Worm (Caenorhabditis elegans): Measurements from ENCODE around the gene cht-4.

The cht-4 gene

ce11 chrIII:1673320-1673719 is 16.0 kb upstream of the cht-4 start:
- TF ChIP-seq ceh-14 (tag; optimal IDR thresholded peaks at IDR 0.05) (no peak), unc-86 (tag; optimal IDR thresholded peaks at IDR 0.05) (no peak), ceh-31 (tag; optimal IDR thresholded peaks at IDR 0.05) (no peak), che-1 (tag; optimal IDR thresholded peaks at IDR 0.05) (no peak), elt-2 (tag; optimal IDR thresholded peaks at IDR 0.05) (no peak), fkh-6 (tag; optimal IDR thresholded peaks at IDR 0.05) (no peak), ceh-2 (tag; optimal IDR thresholded peaks at IDR 0.05) (no peak), madf-2 (tag; optimal IDR thresholded peaks at IDR 0.05) (no peak), tbx-2 (tag; optimal IDR thresholded peaks at IDR 0.05) (no peak)

- TF ChIP-seq Y22D7AL.16 (tag; optimal IDR thresholded peaks at IDR 0.05) (peak; percentile 13), ceh-14 (tag; optimal IDR thresholded peaks at IDR 0.05) (no peak), npax-4 (tag; optimal IDR thresholded peaks at IDR 0.05) (no peak)
Measured at ce11 chrIII:1668519-1668918, 11.2 kb upstream of the cht-4 start, which contains the start of gene glb-30. Gene glb-30, minus strand, starts transcription at chrIII:1668619.

- TF ChIP-seq hlh-8 (tag; optimal IDR thresholded peaks at IDR 0.05): no peak
- peak; percentile 15 for TF ChIP-seq ceh-48 (tag; optimal IDR thresholded peaks at IDR 0.05)
Measured at ce11 chrIII:1666893-1667292, 9.6 kb upstream of the cht-4 start.

- TF ChIP-seq hlh-30 (tag; optimal IDR thresholded peaks at IDR 0.05; ENCODE audit: insufficient read depth): no peak
- TF ChIP-seq C38D4.7 (GFP tag; optimal IDR thresholded peaks at IDR 0.05): no peak
- no peak for TF ChIP-seq ceh-30 (tag; optimal IDR thresholded peaks at IDR 0.05)
- TF ChIP-seq che-1 (tag; optimal IDR thresholded peaks at IDR 0.05): no peak
- no peak for TF ChIP-seq pros-1 (tag; optimal IDR thresholded peaks at IDR 0.05)
- TF ChIP-seq hlh-8 (tag; optimal IDR thresholded peaks at IDR 0.05): no peak
- TF ChIP-seq ceh-18 (tag; optimal IDR thresholded peaks at IDR 0.05): no peak
- TF ChIP-seq ceh-22 (tag; optimal IDR thresholded peaks at IDR 0.05): no peak
- no peak for TF ChIP-seq odd-2 (tag; optimal IDR thresholded peaks at IDR 0.05)
- no peak for TF ChIP-seq unc-3 (GFP tag; conservative IDR thresholded peaks at IDR 0.05)
- no peak for TF ChIP-seq unc-3 (tag; optimal IDR thresholded peaks at IDR 0.05)
- TF ChIP-seq fkh-6 (tag; optimal IDR thresholded peaks at IDR 0.05): no peak
- no peak for TF ChIP-seq sdc-2 (tag; optimal IDR thresholded peaks at IDR 0.05)
Measured at ce11 chrIII:1665799-1666308, 8.6 kb upstream of the cht-4 start, which contains the start of gene Y22D7AR.3. Gene Y22D7AR.3, minus strand, starts transcription at chrIII:1665849.

ce11 chrIII:1665373-1665772 is 8.1 kb upstream of the cht-4 start:
- TF ChIP-seq pha-2 (tag; optimal IDR thresholded peaks at IDR 0.05) (no peak), sox-4 (tag; optimal IDR thresholded peaks at IDR 0.05) (no peak), odd-2 (tag; optimal IDR thresholded peaks at IDR 0.05) (no peak), ceh-6 (GFP tag; optimal IDR thresholded peaks at IDR 0.05) (no peak), unc-3 (GFP tag; conservative IDR thresholded peaks at IDR 0.05) (no peak), unc-3 (tag; optimal IDR thresholded peaks at IDR 0.05) (no peak), ceh-18 (tag; optimal IDR thresholded peaks at IDR 0.05) (no peak), ref-2 (tag; optimal IDR thresholded peaks at IDR 0.05) (no peak), ceh-24 (tag; optimal IDR thresholded peaks at IDR 0.05) (no peak), pha-4 (tag; optimal IDR thresholded peaks at IDR 0.05) (no peak), unc-55 (GFP tag; optimal IDR thresholded peaks at IDR 0.05) (no peak), ceh-14 (tag; optimal IDR thresholded peaks at IDR 0.05) (no peak), fkh-10 (GFP tag; optimal IDR thresholded peaks at IDR 0.05) (no peak)

ce11 chrIII:1664761-1665266 is 7.5 kb upstream of the cht-4 start, which contains the start of gene Y22D7AL.16:
Gene Y22D7AL.16, minus strand, starts transcription at chrIII:1665216.
- TF ChIP-seq mec-3 (tag; optimal IDR thresholded peaks at IDR 0.05; ENCODE audit: borderline replicate concordance) (no peak), ceh-45 (GFP tag; IDR thresholded peaks at IDR 0.05) (0 out of 2 replicates have a peak, but pooled peaks have one; percentile 42)

All from whole organism, late embryonic.